Worm (Caenorhabditis elegans): ENCODE measurements around the gene F32D8.7.

The F32D8.7 gene

ce11 chrV:10909071-10909470 is 10.8 kb downstream of the F32D8.7 start, which contains the start of gene zzz-1:
TSS of gene zzz-1 (minus strand) at chrV:10909171.
- TF ChIP-seq lin-13 (GFP tag; optimal IDR thresholded peaks at IDR 0.05): no peak
- no peak for TF ChIP-seq ceh-90 (tag; optimal IDR thresholded peaks at IDR 0.05)
- TF ChIP-seq mef-2 (tag; optimal IDR thresholded peaks at IDR 0.05): no peak
- no peak for TF ChIP-seq grh-1 (GFP tag; IDR thresholded peaks at IDR 0.05)
- no peak for TF ChIP-seq snu-23 (GFP tag; optimal IDR thresholded peaks at IDR 0.05)
- TF ChIP-seq tbx-2 (tag; optimal IDR thresholded peaks at IDR 0.05): no peak
- TF ChIP-seq pax-3 (tag; optimal IDR thresholded peaks at IDR 0.05): no peak
- TF ChIP-seq hlh-4 (tag; optimal IDR thresholded peaks at IDR 0.05): no peak
- no peak for TF ChIP-seq lin-35 (GFP tag; optimal IDR thresholded peaks at IDR 0.05)
- no peak for TF ChIP-seq egl-27 (tag; optimal IDR thresholded peaks at IDR 0.05)
- TF ChIP-seq irx-1 (tag; optimal IDR thresholded peaks at IDR 0.05): no peak
- no peak for TF ChIP-seq elt-2 (tag; optimal IDR thresholded peaks at IDR 0.05)
- TF ChIP-seq ztf-11 (tag; optimal IDR thresholded peaks at IDR 0.05): no peak
- no peak for TF ChIP-seq jun-1 (tag; optimal IDR thresholded peaks at IDR 0.05)
- TF ChIP-seq unc-130 (tag; optimal IDR thresholded peaks at IDR 0.05): no peak

- no peak for TF ChIP-seq nhr-84 (tag; optimal IDR thresholded peaks at IDR 0.05)
- no peak for TF ChIP-seq mab-9 (GFP tag; IDR thresholded peaks at IDR 0.05)
- no peak for TF ChIP-seq hpl-2 (GFP tag; optimal IDR thresholded peaks at IDR 0.05)
- no peak for TF ChIP-seq fkh-4 (tag; optimal IDR thresholded peaks at IDR 0.05; ENCODE audit: borderline replicate concordance)
- peak in 1 of 2 experiments; percentile 26 for TF ChIP-seq lsy-2 (tag; optimal IDR thresholded peaks at IDR 0.05)
- TF ChIP-seq C04F5.9 (tag; optimal IDR thresholded peaks at IDR 0.05): no peak
- no peak for TF ChIP-seq alr-1 (tag; optimal IDR thresholded peaks at IDR 0.05; ENCODE audit: borderline replicate concordance)
- no peak for TF ChIP-seq mdl-1 (tag; optimal IDR thresholded peaks at IDR 0.05)
- TF ChIP-seq nhr-71 (tag; optimal IDR thresholded peaks at IDR 0.05): peak; percentile 51
- no peak for TF ChIP-seq tlp-1 (tag; optimal IDR thresholded peaks at IDR 0.05)
- TF ChIP-seq ces-1 (GFP tag; optimal IDR thresholded peaks at IDR 0.05): no peak
- no peak for TF ChIP-seq efl-1 (optimal IDR thresholded peaks at IDR 0.05)
- no peak for TF ChIP-seq efl-1 (GFP tag; optimal IDR thresholded peaks at IDR 0.05 in 1 of 2)
- TF ChIP-seq unc-98 (GFP tag; IDR thresholded peaks at IDR 0.05): no peak
- TF ChIP-seq pag-3 (tag; optimal IDR thresholded peaks at IDR 0.05; ENCODE audit: borderline replicate concordance, insufficient read depth): peak; percentile 5
- peak; percentile 49 for TF ChIP-seq rnt-1 (tag; optimal IDR thresholded peaks at IDR 0.05)
- no peak for TF ChIP-seq nhr-47 (tag; optimal IDR thresholded peaks at IDR 0.05)
- TF ChIP-seq F16B12.6 (tag; optimal IDR thresholded peaks at IDR 0.05): no peak
- peak; percentile 65 for TF ChIP-seq lin-39 (tag; optimal IDR thresholded peaks at IDR 0.05)
- TF ChIP-seq lin-14 (GFP tag; optimal IDR thresholded peaks at IDR 0.05): peak; percentile 44
Observed at ce11 chrV:10909959-10910358, 11.7 kb downstream of the F32D8.7 start.

ce11 chrV:10915922-10916321 is 17.7 kb downstream of the F32D8.7 start:
- peak; percentile 53 for TF ChIP-seq nhr-71 (tag; optimal IDR thresholded peaks at IDR 0.05)
- TF ChIP-seq mef-2 (tag; optimal IDR thresholded peaks at IDR 0.05): no peak
- TF ChIP-seq xbp-1 (tag; optimal IDR thresholded peaks at IDR 0.05): no peak
- TF ChIP-seq ceh-90 (tag; optimal IDR thresholded peaks at IDR 0.05): no peak
- TF ChIP-seq rnt-1 (tag; optimal IDR thresholded peaks at IDR 0.05): peak; percentile 44
- no peak for TF ChIP-seq F16B12.6 (tag; optimal IDR thresholded peaks at IDR 0.05)
- peak; percentile 54 for TF ChIP-seq lin-14 (GFP tag; optimal IDR thresholded peaks at IDR 0.05)
- peak in 1 of 2 experiments; percentile 36 for TF ChIP-seq lsy-2 (tag; optimal IDR thresholded peaks at IDR 0.05)
- peak; percentile 19 for TF ChIP-seq nhr-20 (tag; optimal IDR thresholded peaks at IDR 0.05)
- TF ChIP-seq tlp-1 (tag; optimal IDR thresholded peaks at IDR 0.05): no peak
- TF ChIP-seq pag-3 (tag; optimal IDR thresholded peaks at IDR 0.05; ENCODE audit: borderline replicate concordance, insufficient read depth): no peak
- TF ChIP-seq snpc-4 (tag; optimal IDR thresholded peaks at IDR 0.05): no peak
- no peak for TF ChIP-seq nhr-84 (tag; optimal IDR thresholded peaks at IDR 0.05)
- TF ChIP-seq hlh-17 (GFP tag; optimal IDR thresholded peaks at IDR 0.05; ENCODE audit: borderline replicate concordance): no peak
- TF ChIP-seq pax-3 (tag; optimal IDR thresholded peaks at IDR 0.05): no peak
- no peak for TF ChIP-seq fos-1 (tag; optimal IDR thresholded peaks at IDR 0.05)
- no peak for TF ChIP-seq isw-1 (GFP tag; IDR thresholded peaks at IDR 0.05)
- TF ChIP-seq nhr-77 (tag; optimal IDR thresholded peaks at IDR 0.05): no peak
- no peak for TF ChIP-seq unc-86 (tag; optimal IDR thresholded peaks at IDR 0.05)
- no peak for TF ChIP-seq elt-3 (tag; optimal IDR thresholded peaks at IDR 0.05)
